Worm (Caenorhabditis elegans) whole organism, L4 larva: Measurements from ENCODE around the gene K02E10.6.

Source experiments
- D1046.2 ChIP-seq: fragments of 200-800 bp; sonication (Bioruptor generic); IDR thresholded peaks from 2 replicates; pipeline ENCODE4 v1.3.6; 2022; ENCODE audit warnings: missing genetic modification characterization, missing compliant biosample characterization
- F26F4.8 ChIP-seq: fragments of 200-800 bp; sonication (Bioruptor generic); conservative IDR thresholded peaks from 2 replicates; pipeline ENCODE4 v1.3.6; 2022; ENCODE audit warnings: missing genetic modification characterization, missing compliant biosample characterization
- Y48G9A.11 ChIP-seq: fragments of 200-800 bp; sonication (Bioruptor generic); IDR thresholded peaks from 2 replicates; pipeline ENCODE4 v1.3.6; 2022; ENCODE audit warnings: missing genetic modification reagents, missing genetic modification characterization, missing compliant biosample characterization
- Y5F2A.4 ChIP-seq: fragments of 200-800 bp; sonication (Bioruptor generic); optimal IDR thresholded peaks from 2 replicates; lab custom pipeline; 2018; ENCODE audit warnings: mild to moderate bottlenecking, missing genetic modification characterization, missing compliant biosample characterization
- aha-1 ChIP-seq: fragments of 150-350 bp; peaks from one replicate; lab custom pipeline; 2014; ENCODE audit warnings: missing biosample characterization, missing genetic modification characterization
- arid-1 ChIP-seq: fragments of 200-800 bp; sonication (Bioruptor generic); conservative IDR thresholded peaks from 2 replicates; pipeline ENCODE4 v1.3.6; 2022; ENCODE audit warnings: missing genetic modification reagents, missing genetic modification characterization, missing compliant biosample characterization
- attf-4 ChIP-seq: sonication (generic microtip); optimal IDR thresholded peaks from 3 replicates; lab custom pipeline; 2017; ENCODE audit warnings: missing biosample characterization, missing genetic modification characterization
- ceh-44 ChIP-seq: fragments of 200-800 bp; sonication (Bioruptor generic); IDR thresholded peaks from 2 replicates; pipeline ENCODE4 v1.3.6; 2022; ENCODE audit warnings: missing genetic modification reagents, missing genetic modification characterization, missing compliant biosample characterization
- ces-1 ChIP-seq: fragments of 150-350 bp; sonication (generic microtip); optimal IDR thresholded peaks from 4 replicates; lab custom pipeline; 2014; ENCODE audit warnings: missing biosample characterization, missing genetic modification reagents, missing genetic modification characterization
- ctbp-1 ChIP-seq: fragments of 200-800 bp; sonication (Bioruptor generic); IDR thresholded peaks from 2 replicates; pipeline ENCODE4 v1.3.6; 2022; ENCODE audit warnings: missing genetic modification reagents, missing genetic modification characterization, missing compliant biosample characterization
- daf-16 ChIP-seq, 3 experiments: sonication (generic microtip); optimal IDR thresholded peaks; 2 replicates each; lab custom pipeline; 2016 to 2017; ENCODE audit warnings: missing genetic modification characterization in 3 of 3, missing genetic modification reagents in 3 of 3, mild to moderate bottlenecking in 2 of 3, missing compliant biosample characterization in 2 of 3, missing biosample characterization in 1 of 3, moderate library complexity in 1 of 3
- duxl-1 ChIP-seq: sonication (generic microtip); optimal IDR thresholded peaks from 2 replicates; lab custom pipeline; 2016; ENCODE audit warnings: mild to moderate bottlenecking, missing genetic modification characterization, moderate library complexity, missing compliant biosample characterization; ENCODE audit not compliant: poor library complexity
- egl-43 ChIP-seq: fragments of 200-800 bp; sonication (Bioruptor generic); IDR thresholded peaks from 2 replicates; pipeline ENCODE4 v1.3.6; 2022; ENCODE audit warnings: missing genetic modification reagents, missing genetic modification characterization, missing compliant biosample characterization
- fkh-10 ChIP-seq: fragments of 150-350 bp; optimal IDR thresholded peaks from 2 replicates; lab custom pipeline; 2014; ENCODE audit warnings: missing biosample characterization, missing genetic modification reagents, missing genetic modification characterization
- hif-1 ChIP-seq, 2 experiments: sonication (generic microtip); optimal IDR thresholded peaks; 2 replicates each; lab custom pipeline; 2016 to 2017; ENCODE audit warnings: missing compliant biosample characterization in 2 of 2, missing genetic modification characterization in 2 of 2, missing genetic modification reagents in 2 of 2, missing genotype in 2 of 2, mild to moderate bottlenecking in 1 of 2
- lim-7 ChIP-seq: fragments of 200-800 bp; sonication (Bioruptor generic); IDR thresholded peaks from 2 replicates; pipeline ENCODE4 v1.3.6; 2022; ENCODE audit warnings: missing genetic modification characterization, missing compliant biosample characterization
- madf-5 ChIP-seq, 2 experiments: fragments of 200-800 bp; sonication (Bioruptor generic); IDR thresholded peaks; 2 replicates each; pipeline ENCODE4 v1.3.6; 2022; ENCODE audit warnings: missing compliant biosample characterization in 2 of 2, missing genetic modification characterization in 2 of 2
- mxl-2 ChIP-seq: fragments of 200-800 bp; sonication (Bioruptor generic); conservative IDR thresholded peaks from 2 replicates; pipeline ENCODE4 v1.3.6; 2022; ENCODE audit warnings: missing genetic modification reagents, missing genetic modification characterization, missing compliant biosample characterization
- nhr-28 ChIP-seq: fragments of 150-350 bp; optimal IDR thresholded peaks from 2 replicates; lab custom pipeline; 2014; ENCODE audit warnings: missing biosample characterization, missing genetic modification characterization
- nhr-41 ChIP-seq: fragments of 200-800 bp; sonication (Bioruptor generic); IDR thresholded peaks from 2 replicates; pipeline ENCODE4 v1.3.6; 2022; ENCODE audit warnings: missing genetic modification reagents, missing genetic modification characterization, missing compliant biosample characterization
- nhr-76 ChIP-seq: fragments of 150-350 bp; optimal IDR thresholded peaks from 2 replicates; lab custom pipeline; 2014; ENCODE audit warnings: missing biosample characterization, missing genetic modification characterization
- nhr-77 ChIP-seq: fragments of 150-350 bp; optimal IDR thresholded peaks from 2 replicates; lab custom pipeline; 2014; ENCODE audit warnings: missing biosample characterization, missing genetic modification characterization
- pha-4 ChIP-seq, 2 experiments: fragments of 150-350 bp in 1 of 2; fragments of 200-800 bp in 1 of 2; sonication (Bioruptor generic) in 1 of 2; IDR thresholded peaks in 1 of 2; optimal IDR thresholded peaks in 1 of 2; 2 replicates each; pipeline versions ENCODE4 v1.3.6 to Lab custom; 2014 to 2022; ENCODE audit warnings: missing genetic modification characterization in 2 of 2, missing genetic modification reagents in 2 of 2, missing biosample characterization in 1 of 2, missing compliant biosample characterization in 1 of 2
- rbr-2 ChIP-seq: sonication (generic microtip); optimal IDR thresholded peaks from 2 replicates; lab custom pipeline; 2016; ENCODE audit warnings: missing genotype, missing genetic modification characterization, missing compliant biosample characterization
- set-16 ChIP-seq: fragments of 200-800 bp; sonication (Bioruptor generic); IDR thresholded peaks from 2 replicates; pipeline ENCODE4 v1.3.6; 2022; ENCODE audit warnings: missing genetic modification reagents, missing genetic modification characterization, missing compliant biosample characterization
- snpc-1.2 ChIP-seq: fragments of 200-800 bp; sonication (Bioruptor generic); IDR thresholded peaks from 2 replicates; pipeline ENCODE4 v1.3.6; 2022; ENCODE audit warnings: missing genetic modification reagents, missing genetic modification characterization, missing compliant biosample characterization
- spr-1 ChIP-seq: sonication (generic microtip); optimal IDR thresholded peaks from 2 replicates; lab custom pipeline; 2016; ENCODE audit warnings: mild to moderate bottlenecking, missing genetic modification characterization, missing compliant biosample characterization
- tra-1 ChIP-seq: fragments of 200-800 bp; sonication (Bioruptor generic); IDR thresholded peaks from 2 replicates; pipeline ENCODE4 v1.3.6; 2022; ENCODE audit warnings: missing genetic modification reagents, missing genetic modification characterization, missing compliant biosample characterization
- unc-130 ChIP-seq: sonication (generic microtip); optimal IDR thresholded peaks from 2 replicates; lab custom pipeline; 2016; ENCODE audit warnings: missing genetic modification reagents, missing genetic modification characterization, missing compliant biosample characterization
- vab-7 ChIP-seq: fragments of 200-800 bp; sonication (Bioruptor generic); IDR thresholded peaks from 2 replicates; pipeline ENCODE4 v1.3.6; 2022; ENCODE audit warnings: missing genetic modification reagents, missing genetic modification characterization, missing compliant biosample characterization

Gene K02E10.6

ce11 chrX:2527877-2528276, 45.3 kb upstream of the K02E10.6 start (continued):
- TF ChIP-seq Y48G9A.11 (GFP tag; lab: Robert Waterston, UW) (peak; percentile 28), madf-5 (GFP tag; IDR thresholded peaks at IDR 0.05; lab: Robert Waterston, UW) (0 out of 4 replicates have a peak, but pooled peaks of 1 of the 2 experiments have one; percentile 62), spr-1 (peak; percentile 34), nhr-41 (GFP tag; lab: Robert Waterston, UW) (0 out of 2 replicates have a peak, but pooled peaks have one; percentile 37), unc-130 (GFP tag; lab: Kevin White, UChicago) (peak; percentile 8), nhr-28 (no peak), F26F4.8 (0 out of 2 replicates have a peak, but pooled peaks have one; percentile 47)

DNA sequence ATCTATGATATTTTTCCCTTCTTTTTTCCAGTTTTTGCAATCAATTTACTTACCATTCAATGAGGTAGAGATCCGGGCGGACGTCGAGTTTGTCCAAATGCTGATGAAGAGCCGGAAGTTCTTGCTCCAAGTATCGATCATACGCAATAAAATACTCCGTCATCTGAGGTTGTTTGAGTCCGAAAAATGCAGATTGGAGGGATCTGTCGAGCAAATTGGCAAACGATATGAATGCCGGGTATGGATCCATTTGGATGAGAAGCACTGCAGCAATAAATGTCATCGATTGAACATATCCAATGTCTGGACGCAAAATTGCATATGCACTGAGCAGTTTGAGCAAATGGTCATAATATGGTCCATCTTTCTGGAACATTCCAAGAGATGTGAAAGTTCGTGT, 44.6 kb upstream of the K02E10.6 start:
- TF ChIP-seq set-16 (GFP tag; lab: Robert Waterston, UW) = no peak
- no peak for TF ChIP-seq attf-4
- TF ChIP-seq hif-1 (tag; optimal IDR thresholded peaks at IDR 0.05; lab: Kevin White, UChicago) = no peak
- TF ChIP-seq Y48G9A.11 (GFP tag; lab: Robert Waterston, UW) = no peak
- TF ChIP-seq, all 104 proteins: peak for 0

- peak; percentile 44; the same call in 1 of the 2 replicates for TF ChIP-seq arid-1 (GFP tag; lab: Robert Waterston, UW)
- peak; percentile 71 for TF ChIP-seq lim-7 (GFP tag; lab: Robert Waterston, UW)
- no peak for TF ChIP-seq ces-1 (GFP tag; lab: Kevin White, UChicago)
- TF ChIP-seq mxl-2 (GFP tag; lab: Robert Waterston, UW) = 0 out of 2 replicates have a peak, but pooled peaks have one; percentile 25
- TF ChIP-seq nhr-76 (tag; lab: Kevin White, UChicago) = no peak
- TF ChIP-seq aha-1 (tag; lab: Kevin White, UChicago) = peak; percentile 86
- TF ChIP-seq ceh-44 (GFP tag; lab: Robert Waterston, UW) = peak; percentile 32; the same call in 1 of the 2 replicates
- no peak for TF ChIP-seq fkh-10
- TF ChIP-seq F26F4.8 = 0 out of 2 replicates have a peak, but pooled peaks have one; percentile 9
- peak; percentile 76; the same call in 1 of the 2 replicates for TF ChIP-seq pha-4 (GFP tag; IDR thresholded peaks at IDR 0.05; lab: Robert Waterston, UW)
- no peak for TF ChIP-seq pha-4 (tag; optimal IDR thresholded peaks at IDR 0.05; lab: Kevin White, UChicago)
- no peak for TF ChIP-seq ctbp-1 (GFP tag; lab: Robert Waterston, UW)
- TF ChIP-seq daf-16 (GFP tag; optimal IDR thresholded peaks at IDR 0.05; lab: Kevin White, UChicago) = peak in 1 of 2 experiments; percentile 8
- TF ChIP-seq daf-16 (tag; optimal IDR thresholded peaks at IDR 0.05; lab: Kevin White, UChicago) = peak; percentile 29
- peak; percentile 47; the same call in 1 of the 2 replicates for TF ChIP-seq egl-43 (GFP tag; lab: Robert Waterston, UW)
- peak; percentile 52; the same call in 1 of the 2 replicates for TF ChIP-seq snpc-1.2
- TF ChIP-seq tra-1 (GFP tag; lab: Robert Waterston, UW) = 0 out of 2 replicates have a peak, but pooled peaks have one; percentile 35
- peak; percentile 27 for TF ChIP-seq duxl-1 (tag; lab: Kevin White, UChicago)
- TF ChIP-seq Y48G9A.11 (GFP tag; lab: Robert Waterston, UW) = 0 out of 2 replicates have a peak, but pooled peaks have one; percentile 15
- TF ChIP-seq vab-7 (GFP tag; lab: Robert Waterston, UW) = 0 out of 2 replicates have a peak, but pooled peaks have one; percentile 32
These were observed 43.5 kb upstream of the K02E10.6 start for ce11 chrX:2526078-2526477.

DNA sequence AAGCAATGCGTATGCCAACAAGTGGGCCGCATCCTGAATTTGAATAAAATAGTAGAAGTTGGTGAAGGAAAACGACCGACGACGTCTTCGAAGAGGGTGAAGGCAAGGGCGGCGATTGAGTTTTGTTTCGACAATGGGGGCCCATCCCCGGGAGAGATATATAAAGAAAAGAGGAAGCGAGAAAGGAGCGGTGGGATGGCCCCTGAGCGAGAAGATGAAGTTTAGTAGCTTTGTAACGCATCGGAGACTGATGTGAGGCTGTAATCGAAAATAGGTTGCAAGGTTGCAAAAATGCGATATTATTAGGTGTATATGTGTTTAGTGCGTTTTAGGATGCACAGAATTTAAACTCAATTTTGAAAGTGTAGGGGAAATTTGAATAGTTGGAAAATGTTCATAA, 40.1 kb upstream of the K02E10.6 start:
- TF ChIP-seq aha-1 (tag; lab: Kevin White, UChicago) (peak; percentile 76), lim-7 (GFP tag; lab: Robert Waterston, UW) (no peak)

ce11 chrX:2520461-2520860, 37.9 kb upstream of the K02E10.6 start:
- no peak for TF ChIP-seq Y5F2A.4 (GFP tag; lab: Kevin White, UChicago)
- TF ChIP-seq D1046.2 (GFP tag; lab: Robert Waterston, UW) = no peak
- no peak for TF ChIP-seq nhr-77 (tag; lab: Kevin White, UChicago)
- TF ChIP-seq rbr-2 (tag; lab: Kevin White, UChicago) = no peak
- TF ChIP-seq attf-4 = no peak
